Fruit fly (Drosophila melanogaster): ENCODE data around the gene beat-IV.

beat-IV gene

dm6 chr3R:23526069-23526468 lies 31.1 kb upstream of the beat-IV start (continued):
- no peak for TF ChIP-seq CG6854 (GFP tag; optimal IDR thresholded peaks at IDR 0.05)
- TF ChIP-seq NFAT (GFP tag; IDR thresholded peaks at IDR 0.05), result peak; percentile 23; the same call in 1 of the 2 replicates
- TF ChIP-seq zfh1 (GFP tag; IDR thresholded peaks at IDR 0.05), result peak; percentile 39; the same call in 1 of the 3 replicates
- TF ChIP-seq Oaz (GFP tag; IDR thresholded peaks at IDR 0.05), result no peak
- TF ChIP-seq CG8359 (GFP tag; optimal IDR thresholded peaks at IDR 0.05; ENCODE audit: borderline replicate concordance), result no peak
- no peak for TF ChIP-seq CG7928 (GFP tag; optimal IDR thresholded peaks at IDR 0.05)
- peak; percentile 48; the same call in 1 of the 2 replicates for TF ChIP-seq CG14441 (GFP tag; IDR thresholded peaks at IDR 0.05)
- no peak for TF ChIP-seq Ets65A (GFP tag)
- no peak for TF ChIP-seq CG14965 (GFP tag; optimal IDR thresholded peaks at IDR 0.05; ENCODE audit: borderline replicate concordance)
- TF ChIP-seq Atf6 (GFP tag; IDR thresholded peaks at IDR 0.05), result 0 out of 2 replicates have a peak, but pooled peaks have one; percentile 39
- TF ChIP-seq BEAF-32 (GFP tag; optimal IDR thresholded peaks at IDR 0.05), result no peak
- no peak for TF ChIP-seq CG4707 (GFP tag; optimal IDR thresholded peaks at IDR 0.05)
- TF ChIP-seq kay (GFP tag; optimal IDR thresholded peaks at IDR 0.05), result no peak
- no peak for TF ChIP-seq CG9876 (GFP tag; optimal IDR thresholded peaks at IDR 0.05)
- no peak for TF ChIP-seq Ada2b (GFP tag; IDR thresholded peaks at IDR 0.05)
- TF ChIP-seq sug (tag; optimal IDR thresholded peaks at IDR 0.05), result no peak
- no peak for TF ChIP-seq CG3407 (GFP tag; optimal IDR thresholded peaks at IDR 0.05)
- peak; percentile 28; the same call in 1 of the 3 replicates for TF ChIP-seq Mrtf (GFP tag; IDR thresholded peaks at IDR 0.05)
- TF ChIP-seq CG9609 (GFP tag; optimal IDR thresholded peaks at IDR 0.05), result no peak
- no peak for TF ChIP-seq zen2 (GFP tag; IDR thresholded peaks at IDR 0.05; ENCODE audit: partially characterized antibody)
- no peak for TF ChIP-seq CG10267 (tag; optimal IDR thresholded peaks at IDR 0.05)
- TF ChIP-seq CG32767 (GFP tag; IDR thresholded peaks at IDR 0.05), result no peak
- no peak for TF ChIP-seq CG4424 (GFP tag; optimal IDR thresholded peaks at IDR 0.05)
- no peak for TF ChIP-seq CG17328 (GFP tag; IDR thresholded peaks at IDR 0.05)
- no peak for TF ChIP-seq gfzf (GFP tag; optimal IDR thresholded peaks at IDR 0.05)
- no peak for TF ChIP-seq CG17802 (tag; optimal IDR thresholded peaks at IDR 0.05)
- TF ChIP-seq CG14860 (GFP tag; IDR thresholded peaks at IDR 0.05; ENCODE audit: partially characterized antibody), result no peak
- TF ChIP-seq CG7839 (tag; optimal IDR thresholded peaks at IDR 0.05), result peak; percentile 33
- no peak for TF ChIP-seq Dad (GFP tag; optimal IDR thresholded peaks at IDR 0.05)
- TF ChIP-seq Hr78 (GFP tag; optimal IDR thresholded peaks at IDR 0.05), result peak in 1 of 2 experiments; percentile 21
- no peak for TF ChIP-seq HLHmδ (GFP tag; optimal IDR thresholded peaks at IDR 0.05)
- no peak for TF ChIP-seq unpg (GFP tag; optimal IDR thresholded peaks at IDR 0.05)
- no peak for TF ChIP-seq Dip3 (GFP tag; optimal IDR thresholded peaks at IDR 0.05)
- TF ChIP-seq ap (GFP tag; IDR thresholded peaks at IDR 0.05), result no peak
- TF ChIP-seq MTF-1 (GFP tag; optimal IDR thresholded peaks at IDR 0.05; ENCODE audit: borderline replicate concordance), result no peak
- TF ChIP-seq CG12391 (tag; optimal IDR thresholded peaks at IDR 0.05), result no peak
- no peak for TF ChIP-seq Neu2 (GFP tag; optimal IDR thresholded peaks at IDR 0.05; ENCODE audit: borderline replicate concordance)
- no peak for TF ChIP-seq CG16779 (GFP tag; IDR thresholded peaks at IDR 0.05)
- no peak for TF ChIP-seq CG13894 (tag; optimal IDR thresholded peaks at IDR 0.05)
- no peak for TF ChIP-seq ci (GFP tag; IDR thresholded peaks at IDR 0.05)
- TF ChIP-seq hbn (GFP tag; IDR thresholded peaks at IDR 0.05; ENCODE audit: partially characterized antibody), result no peak
- TF ChIP-seq CG34376 (GFP tag; optimal IDR thresholded peaks at IDR 0.05), result no peak
- no peak for TF ChIP-seq grau (tag; optimal IDR thresholded peaks at IDR 0.05)
- no peak for TF ChIP-seq CG4328 (GFP tag; optimal IDR thresholded peaks at IDR 0.05)
- TF ChIP-seq ac (GFP tag; optimal IDR thresholded peaks at IDR 0.05), result no peak
- no peak for TF ChIP-seq shn (GFP tag; optimal IDR thresholded peaks at IDR 0.05)
- 0 out of 3 replicates have a peak, but pooled peaks have one; percentile 30 for TF ChIP-seq dysf (GFP tag; IDR thresholded peaks at IDR 0.05)
- no peak for TF ChIP-seq C15 (GFP tag; IDR thresholded peaks at IDR 0.05)
- no peak for TF ChIP-seq CG12219 (GFP tag; optimal IDR thresholded peaks at IDR 0.05)
- TF ChIP-seq sd (tag; optimal IDR thresholded peaks at IDR 0.05), result peak; percentile 57

Measured in whole organism, embryonic.